Fruit fly (Drosophila melanogaster): ENCODE results near the gene CG8519.

The CG8519 gene

DNA sequence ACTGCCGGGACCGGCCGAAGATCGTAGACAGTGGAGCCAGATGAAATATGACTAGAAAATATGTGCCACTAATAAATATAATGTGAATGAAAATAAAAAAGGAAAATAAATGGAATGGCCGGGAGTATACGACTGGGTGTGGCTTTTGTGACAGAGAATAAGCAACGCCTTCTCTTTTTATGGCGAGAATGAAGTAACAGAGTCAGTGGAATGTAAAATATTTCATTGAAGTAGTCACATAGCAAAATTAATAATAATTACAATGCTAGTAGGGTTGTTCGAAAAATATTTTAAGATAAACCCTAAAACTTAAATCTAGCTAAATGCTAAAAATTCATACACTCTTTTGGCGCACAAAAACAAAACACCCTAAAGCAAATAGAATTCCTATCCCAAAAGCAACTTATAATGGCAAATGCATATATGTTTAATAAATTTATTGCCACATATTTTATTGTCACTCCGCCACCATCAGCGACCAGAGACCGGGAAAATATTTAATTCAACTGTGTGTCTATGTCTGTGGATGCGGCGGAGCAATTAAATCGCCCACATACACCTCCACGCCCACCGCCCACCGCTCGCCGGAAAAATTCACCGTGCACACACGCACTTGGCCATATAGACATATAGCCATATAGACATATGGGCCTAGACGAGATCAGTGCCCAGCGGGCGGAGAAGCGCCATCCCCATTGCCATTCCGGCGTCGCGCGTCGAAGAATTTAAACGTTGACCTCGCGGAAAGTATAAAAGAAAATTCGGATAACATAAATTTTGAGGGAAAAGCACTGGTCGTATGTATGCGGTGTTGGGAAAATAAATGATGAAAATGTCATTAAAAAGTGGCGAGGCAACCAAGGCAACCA, 2.3 kb downstream of the CG8519 start (continued):
- TF ChIP-seq CG4328 (GFP tag; optimal IDR thresholded peaks at IDR 0.05), result peak; percentile 42
- TF ChIP-seq Rfx (GFP tag; IDR thresholded peaks at IDR 0.05), result peak; percentile 46
- TF ChIP-seq phol (tag; optimal IDR thresholded peaks at IDR 0.05), result peak; percentile 33
- TF ChIP-seq CG11247 (GFP tag; IDR thresholded peaks at IDR 0.05), result no peak

DNA sequence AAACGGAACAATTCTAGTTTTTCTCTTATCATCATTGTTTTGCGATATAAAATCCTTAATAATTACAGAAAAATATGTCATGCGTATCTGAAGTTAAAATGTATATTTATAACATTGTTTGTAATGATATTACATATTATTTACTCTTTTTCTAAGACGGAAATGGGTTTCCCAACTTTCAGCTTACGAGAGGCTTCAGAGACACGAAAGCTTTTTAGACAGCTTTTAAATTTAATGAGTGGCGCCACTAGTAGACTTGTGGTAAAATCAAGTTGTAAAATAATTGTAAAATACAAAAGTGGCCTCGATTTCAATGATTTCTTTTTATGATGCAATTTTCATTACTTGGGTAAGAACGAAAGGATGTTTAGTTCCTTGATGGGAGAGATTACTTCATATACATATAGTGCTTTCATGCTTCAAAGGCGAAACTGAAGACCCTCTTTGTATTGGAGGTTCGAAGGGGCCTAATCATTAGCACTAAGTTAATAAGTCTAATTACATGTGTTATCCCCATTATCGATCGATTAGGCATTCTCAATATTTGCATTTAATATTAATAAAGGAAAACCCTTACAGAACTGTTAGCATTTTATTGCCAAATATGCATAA, 4.4 kb downstream of the CG8519 start:
- peak; percentile 48 for TF ChIP-seq ftz-f1 (GFP tag; optimal IDR thresholded peaks at IDR 0.05)
- no peak for TF ChIP-seq twi (tag; optimal IDR thresholded peaks at IDR 0.05)
- TF ChIP-seq CG7987 (GFP tag; optimal IDR thresholded peaks at IDR 0.05), result peak; percentile 96
- peak; percentile 74 for TF ChIP-seq CG11504 (tag; optimal IDR thresholded peaks at IDR 0.05)
- no peak for TF ChIP-seq CG1832 (GFP tag; optimal IDR thresholded peaks at IDR 0.05)
- peak; percentile 96 for TF ChIP-seq mirr (GFP tag; optimal IDR thresholded peaks at IDR 0.05)
- no peak for TF ChIP-seq CG4404 (GFP tag; IDR thresholded peaks at IDR 0.05)
- TF ChIP-seq ken (GFP tag; IDR thresholded peaks at IDR 0.05), result peak; percentile 91
- peak; percentile 64 for TF ChIP-seq Mes4 (GFP tag; optimal IDR thresholded peaks at IDR 0.05)
- TF ChIP-seq CG11456 (GFP tag; IDR thresholded peaks at IDR 0.05), result peak; percentile 96
- TF ChIP-seq tio (GFP tag; optimal IDR thresholded peaks at IDR 0.05), result peak; percentile 76
- TF ChIP-seq nmo (GFP tag; optimal IDR thresholded peaks at IDR 0.05), result peak; percentile 58
- TF ChIP-seq tup (GFP tag; optimal IDR thresholded peaks at IDR 0.05), result no peak
- peak; percentile 78 for TF ChIP-seq Hsf (GFP tag; optimal IDR thresholded peaks at IDR 0.05)
- TF ChIP-seq Nf-YC (tag; optimal IDR thresholded peaks at IDR 0.05), result peak; percentile 33
- peak; percentile 26 for TF ChIP-seq trem (tag; optimal IDR thresholded peaks at IDR 0.05)
- TF ChIP-seq H2.0 (GFP tag; IDR thresholded peaks at IDR 0.05), result peak; percentile 87
- no peak for TF ChIP-seq bbx (GFP tag; IDR thresholded peaks at IDR 0.05; ENCODE audit: partially characterized antibody)
- TF ChIP-seq mam (GFP tag; optimal IDR thresholded peaks at IDR 0.05), result peak; percentile 69
- peak; percentile 29; the same call in 2 of the 3 replicates for TF ChIP-seq croc (GFP tag; conservative IDR thresholded peaks at IDR 0.05)
- TF ChIP-seq Eip74EF (GFP tag; optimal IDR thresholded peaks at IDR 0.05), result peak in 1 of 2 experiments; percentile 80
- peak; percentile 52 for TF ChIP-seq CG3838 (GFP tag; optimal IDR thresholded peaks at IDR 0.05)
- TF ChIP-seq Kr (GFP tag; optimal IDR thresholded peaks at IDR 0.05), result no peak
- TF ChIP-seq Dll (GFP tag; IDR thresholded peaks at IDR 0.05; ENCODE audit: partially characterized antibody), result no peak
- no peak for TF ChIP-seq BEAF-32 (GFP tag; optimal IDR thresholded peaks at IDR 0.05)
- TF ChIP-seq CG12219 (GFP tag; optimal IDR thresholded peaks at IDR 0.05), result peak; percentile 74
- peak; percentile 48 for TF ChIP-seq sima (GFP tag; optimal IDR thresholded peaks at IDR 0.05)
- peak; percentile 64 for TF ChIP-seq da (GFP tag; optimal IDR thresholded peaks at IDR 0.05)
- peak; percentile 80 for TF ChIP-seq CG1024 (GFP tag; IDR thresholded peaks at IDR 0.05)
- TF ChIP-seq CG10462 (GFP tag; optimal IDR thresholded peaks at IDR 0.05), result peak; percentile 39
- no peak for TF ChIP-seq CG15073 (GFP tag; optimal IDR thresholded peaks at IDR 0.05)
- no peak for TF ChIP-seq ab (GFP tag; optimal IDR thresholded peaks at IDR 0.05)
- peak; percentile 53 for TF ChIP-seq CG18476 (GFP tag; optimal IDR thresholded peaks at IDR 0.05)
- no peak for TF ChIP-seq Stat92E (GFP tag; optimal IDR thresholded peaks at IDR 0.05)
- TF ChIP-seq CG4424 (GFP tag; optimal IDR thresholded peaks at IDR 0.05), result peak; percentile 75
- peak; percentile 26 for TF ChIP-seq CG12236 (GFP tag; optimal IDR thresholded peaks at IDR 0.05)
- peak; percentile 65 for TF ChIP-seq Blimp-1 (GFP tag; optimal IDR thresholded peaks at IDR 0.05)
- TF ChIP-seq Med (GFP tag), result peak; percentile 97
- no peak for TF ChIP-seq CG7963 (GFP tag; IDR thresholded peaks at IDR 0.05; ENCODE audit: partially characterized antibody)
- TF ChIP-seq Mad (GFP tag; optimal IDR thresholded peaks at IDR 0.05), result peak; percentile 53
- peak; percentile 81 for TF ChIP-seq CG3726 (GFP tag; IDR thresholded peaks at IDR 0.05)
- TF ChIP-seq B-H2 (GFP tag; optimal IDR thresholded peaks at IDR 0.05), result peak; percentile 93

All from whole organism, embryonic.